Worm (Caenorhabditis elegans) whole organism, young adult: ENCODE data around the gene myrf-1.
"Not testable (repeated sequence)": the region's sequence is repeated elsewhere in the genome, so short reads cannot be mapped to it uniquely, and the experiment has no call there.

ENCODE experiments used
- B0019.2 ChIP-seq: fragments of 200-800 bp; sonication (Bioruptor generic); conservative IDR thresholded peaks from 2 replicates; pipeline ENCODE4 v1.3.6; 2022; ENCODE audit warnings: missing genetic modification reagents, missing genetic modification characterization, missing compliant biosample characterization
- B0261.1 ChIP-seq: sonication (generic microtip); optimal IDR thresholded peaks from 2 replicates; lab custom pipeline; 2016; ENCODE audit warnings: mild to moderate bottlenecking, missing genetic modification characterization, moderate library complexity, missing compliant biosample characterization
- F22D6.2 ChIP-seq: sonication (generic microtip); optimal IDR thresholded peaks from 2 replicates; lab custom pipeline; 2016; ENCODE audit warnings: mild to moderate bottlenecking, missing genetic modification characterization, missing compliant biosample characterization
- F57C9.4 ChIP-seq: sonication (generic microtip); optimal IDR thresholded peaks from 2 replicates; lab custom pipeline; 2017; ENCODE audit warnings: mild to moderate bottlenecking, missing genetic modification characterization, missing compliant biosample characterization
- Y53F4B.3 ChIP-seq: fragments of 200-800 bp; sonication (Bioruptor generic); IDR thresholded peaks from 2 replicates; pipeline ENCODE4 v1.3.6; 2022; ENCODE audit warnings: missing genetic modification reagents, missing genetic modification characterization, missing compliant biosample characterization
- ZK185.1 ChIP-seq: sonication (generic microtip); optimal IDR thresholded peaks from 2 replicates; lab custom pipeline; 2016; ENCODE audit warnings: mild to moderate bottlenecking, missing genetic modification characterization, missing compliant biosample characterization; ENCODE audit not compliant: poor library complexity, severe bottlenecking
- aptf-3 ChIP-seq: fragments of 200-800 bp; sonication (Bioruptor generic); IDR thresholded peaks from 2 replicates; pipeline ENCODE4 v1.3.6; 2022; ENCODE audit warnings: missing genetic modification characterization, missing compliant biosample characterization
- atf-7 ChIP-seq: sonication (generic microtip); optimal IDR thresholded peaks from 2 replicates; lab custom pipeline; 2017; ENCODE audit warnings: mild to moderate bottlenecking, missing genetic modification characterization, missing compliant biosample characterization
- attf-6 ChIP-seq: fragments of 200-800 bp; sonication (Bioruptor generic); IDR thresholded peaks from 2 replicates; pipeline ENCODE4 v1.3.6; 2022; ENCODE audit warnings: missing genetic modification reagents, missing genetic modification characterization, missing compliant biosample characterization
- bed-1 ChIP-seq: fragments of 200-800 bp; sonication (Bioruptor generic); IDR thresholded peaks from 2 replicates; pipeline ENCODE4 v1.3.6; 2022; ENCODE audit warnings: missing genetic modification reagents, missing genetic modification characterization, missing compliant biosample characterization
- bed-2 ChIP-seq: fragments of 200-800 bp; sonication (Bioruptor generic); IDR thresholded peaks from 2 replicates; pipeline ENCODE4 v1.3.6; 2022; ENCODE audit warnings: missing genetic modification reagents, missing genetic modification characterization, missing compliant biosample characterization
- cebp-1 ChIP-seq, 2 experiments: fragments of 200-800 bp in 1 of 2; sonication (Bioruptor generic) in 1 of 2; sonication (generic microtip) in 1 of 2; IDR thresholded peaks in 1 of 2; optimal IDR thresholded peaks in 1 of 2; 2 replicates each; pipeline versions ENCODE4 v1.3.6 to Lab custom; 2017 to 2022; ENCODE audit warnings: missing compliant biosample characterization in 2 of 2, missing genetic modification characterization in 2 of 2, mild to moderate bottlenecking in 1 of 2, missing genetic modification reagents in 1 of 2, moderate library complexity in 1 of 2
- cebp-2 ChIP-seq: fragments of 200-800 bp; sonication (Bioruptor generic); IDR thresholded peaks from 2 replicates; pipeline ENCODE4 v1.3.6; 2022; ENCODE audit warnings: missing genetic modification characterization, missing compliant biosample characterization
- ceh-100 ChIP-seq: fragments of 200-800 bp; sonication (Bioruptor generic); IDR thresholded peaks from 2 replicates; pipeline ENCODE4 v1.3.6; 2022; ENCODE audit warnings: missing genetic modification reagents, missing genetic modification characterization, missing compliant biosample characterization
- die-1 ChIP-seq: sonication (generic microtip); optimal IDR thresholded peaks from 2 replicates; lab custom pipeline; 2016; ENCODE audit warnings: missing genotype, mild to moderate bottlenecking, missing genetic modification characterization, missing compliant biosample characterization
- dox-1 ChIP-seq: fragments of 200-800 bp; sonication (Bioruptor generic); IDR thresholded peaks from 2 replicates; pipeline ENCODE4 v1.3.6; 2022; ENCODE audit warnings: missing genetic modification reagents, missing genetic modification characterization, missing compliant biosample characterization
- efl-1 ChIP-seq: fragments of 150-350 bp; optimal IDR thresholded peaks from 2 replicates; lab custom pipeline; 2014; ENCODE audit warnings: missing biosample characterization, missing genetic modification reagents, missing genetic modification characterization
- egl-44 ChIP-seq: fragments of 200-800 bp; sonication (Bioruptor generic); IDR thresholded peaks from 2 replicates; pipeline ENCODE4 v1.3.6; 2022; ENCODE audit warnings: missing genetic modification reagents, missing genetic modification characterization, missing compliant biosample characterization
- egrh-3 ChIP-seq: fragments of 200-800 bp; sonication (Bioruptor generic); IDR thresholded peaks from 2 replicates; pipeline ENCODE4 v1.3.6; 2022; ENCODE audit warnings: missing genetic modification reagents, missing genetic modification characterization, missing compliant biosample characterization
- fkh-3 ChIP-seq: sonication (generic microtip); optimal IDR thresholded peaks from 2 replicates; lab custom pipeline; 2016; ENCODE audit warnings: mild to moderate bottlenecking, missing genetic modification characterization, missing compliant biosample characterization
- madf-10 ChIP-seq: sonication (generic microtip); optimal IDR thresholded peaks from 2 replicates; lab custom pipeline; 2016; ENCODE audit warnings: mild to moderate bottlenecking, missing genetic modification characterization, missing compliant biosample characterization
- madf-8 ChIP-seq: fragments of 200-800 bp; sonication (Bioruptor generic); conservative IDR thresholded peaks from 2 replicates; pipeline ENCODE4 v1.3.6; 2022; ENCODE audit warnings: missing genetic modification reagents, missing genetic modification characterization, missing compliant biosample characterization
- mcd-1 ChIP-seq: fragments of 200-800 bp; sonication (Bioruptor generic); IDR thresholded peaks from 2 replicates; pipeline ENCODE4 v1.3.6; 2022; ENCODE audit warnings: missing genetic modification reagents, missing genetic modification characterization, missing compliant biosample characterization
- nfya-1 ChIP-seq: sonication (generic microtip); optimal IDR thresholded peaks from 2 replicates; lab custom pipeline; 2017; ENCODE audit warnings: antibody characterized with exemption, missing compliant biosample characterization, missing genetic modification characterization, borderline replicate concordance; ENCODE audit not compliant: insufficient read depth
- nfya-2 ChIP-seq: fragments of 200-800 bp; sonication (Bioruptor generic); IDR thresholded peaks from 2 replicates; pipeline ENCODE4 v1.3.6; 2022; ENCODE audit warnings: missing genetic modification reagents, missing genetic modification characterization, missing compliant biosample characterization
- nfyb-1 ChIP-seq: fragments of 200-800 bp; sonication (Bioruptor generic); IDR thresholded peaks from 2 replicates; pipeline ENCODE4 v1.3.6; 2022; ENCODE audit warnings: missing genetic modification reagents, missing genetic modification characterization, missing compliant biosample characterization
- nhr-27 ChIP-seq: fragments of 200-800 bp; sonication (Bioruptor generic); optimal IDR thresholded peaks from 2 replicates; lab custom pipeline; 2018; ENCODE audit warnings: mild to moderate bottlenecking, missing genetic modification characterization, moderate library complexity, missing compliant biosample characterization
- nhr-80 ChIP-seq: sonication (generic microtip); optimal IDR thresholded peaks from 2 replicates; lab custom pipeline; 2016; ENCODE audit warnings: missing genetic modification characterization, missing compliant biosample characterization
- rec-8 ChIP-seq, 2 experiments: sonication (generic microtip); optimal IDR thresholded peaks; 2 replicates each; lab custom pipeline; 2016; ENCODE audit warnings: mild to moderate bottlenecking in 2 of 2, missing genetic modification characterization in 2 of 2, missing genetic modification reagents in 2 of 2, missing genotype in 2 of 2, missing biosample characterization in 1 of 2, missing compliant biosample characterization in 1 of 2, moderate library complexity in 1 of 2
- repo-1 ChIP-seq: sonication (generic microtip); optimal IDR thresholded peaks from 2 replicates; lab custom pipeline; 2017; ENCODE audit warnings: mild to moderate bottlenecking, missing genetic modification characterization, missing compliant biosample characterization
- rpc-1 ChIP-seq, 2 experiments: fragments of 150-350 bp in 1 of 2; sonication (generic microtip) in 1 of 2; optimal IDR thresholded peaks; 2 replicates each; lab custom pipeline; 2014 to 2018; ENCODE audit warnings: missing biosample characterization in 1 of 2, missing genetic modification characterization in 1 of 2, missing genetic modification reagents in 1 of 2, missing genotype in 1 of 2
- somi-1 ChIP-seq: fragments of 200-800 bp; sonication (Bioruptor generic); optimal IDR thresholded peaks from 2 replicates; lab custom pipeline; 2018; ENCODE audit warnings: mild to moderate bottlenecking, missing genetic modification characterization, missing compliant biosample characterization
- sptf-2 ChIP-seq: fragments of 200-800 bp; sonication (Bioruptor generic); optimal IDR thresholded peaks from 2 replicates; lab custom pipeline; 2018; ENCODE audit warnings: mild to moderate bottlenecking, missing genetic modification characterization, missing compliant biosample characterization
- tbp1 ChIP-seq: fragments of 200-800 bp; sonication (Bioruptor generic); optimal IDR thresholded peaks from 2 replicates; lab custom pipeline; 2018; ENCODE audit warnings: mild to moderate bottlenecking, missing genetic modification characterization, missing compliant biosample characterization
- xnd-1 ChIP-seq: sonication (generic microtip); optimal IDR thresholded peaks from 2 replicates; lab custom pipeline; 2016; ENCODE audit warnings: missing genotype, missing genetic modification reagents, missing genetic modification characterization, missing compliant biosample characterization
- zfh-2 ChIP-seq: fragments of 200-800 bp; sonication (Bioruptor generic); conservative IDR thresholded peaks from 2 replicates; pipeline ENCODE4 v1.3.6; 2022; ENCODE audit warnings: missing genetic modification reagents, missing genetic modification characterization, missing compliant biosample characterization
- ztf-18 ChIP-seq: sonication (generic microtip); optimal IDR thresholded peaks from 2 replicates; lab custom pipeline; 2016; ENCODE audit warnings: missing genotype, mild to moderate bottlenecking, missing genetic modification characterization, missing compliant biosample characterization
- ztf-25 ChIP-seq: fragments of 200-800 bp; sonication (Bioruptor generic); IDR thresholded peaks from 2 replicates; pipeline ENCODE4 v1.3.6; 2022; ENCODE audit warnings: missing genetic modification reagents, missing genetic modification characterization, missing compliant biosample characterization
- ztf-6 ChIP-seq: fragments of 200-800 bp; sonication (Bioruptor generic); IDR thresholded peaks from 2 replicates; pipeline ENCODE4 v1.3.6; 2022; ENCODE audit warnings: missing genetic modification reagents, missing genetic modification characterization, missing compliant biosample characterization

Gene myrf-1

DNA sequence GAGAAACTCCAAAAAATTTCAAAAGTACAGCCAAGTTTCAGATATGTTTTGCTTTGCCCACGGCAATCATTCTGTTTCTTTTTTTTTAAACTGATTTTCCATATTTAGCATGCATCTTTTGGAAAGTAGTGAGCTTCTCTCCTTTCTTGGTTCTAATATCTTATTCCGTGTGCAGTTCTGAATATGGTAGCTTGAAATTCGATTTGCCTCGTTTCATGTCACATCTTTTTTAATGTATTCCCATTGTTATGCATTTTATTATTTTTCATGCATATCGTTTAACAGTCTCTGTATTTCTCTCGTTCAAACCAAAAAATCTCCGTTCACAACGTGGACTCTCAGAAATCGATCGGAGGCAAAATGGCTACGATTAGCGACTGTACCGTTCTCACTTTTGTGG is 7.9 kb downstream of the myrf-1 start, which contains the start of gene ZK666.14:
Gene ZK666.14 (plus strand): TSS at position 301 of the 400 bp plus-strand sequence.
- TF ChIP-seq ztf-18 (no peak), ztf-25 (GFP tag; lab: Robert Waterston, UW) (no peak), ceh-100 (GFP tag; lab: Robert Waterston, UW) (no peak), cebp-1 (GFP tag; IDR thresholded peaks at IDR 0.05; lab: Robert Waterston, UW) (no peak), cebp-1 (tag; optimal IDR thresholded peaks at IDR 0.05; lab: Kevin White, UChicago) (no peak), mcd-1 (GFP tag; lab: Robert Waterston, UW) (no peak)

DNA sequence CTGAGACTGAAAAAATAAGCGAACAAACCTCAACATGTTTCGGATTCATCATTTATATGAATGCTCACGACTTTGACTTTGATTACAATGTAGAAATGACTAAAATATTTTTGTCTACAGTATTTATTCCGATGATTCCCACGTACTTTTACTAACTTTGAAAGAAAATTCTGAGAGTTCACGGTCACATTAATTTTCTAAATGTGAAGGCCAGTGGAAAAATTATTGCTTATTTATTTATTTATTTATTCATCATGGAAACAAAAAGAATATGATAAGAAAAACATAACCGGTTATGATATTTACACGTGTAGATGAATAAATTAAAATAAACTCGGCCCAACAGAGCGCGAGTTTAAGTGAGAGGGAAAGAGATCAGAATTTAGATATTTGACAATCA is 9.3 kb downstream of the myrf-1 start, which contains the start of gene ZK666.8:
Gene ZK666.8 (minus strand): TSS at position 101 of the 400 bp plus-strand sequence.
- TF ChIP-seq fkh-3; sptf-2; rec-8 (tag; optimal IDR thresholded peaks at IDR 0.05; lab: Kevin White, UChicago): not testable (repeated sequence)

DNA sequence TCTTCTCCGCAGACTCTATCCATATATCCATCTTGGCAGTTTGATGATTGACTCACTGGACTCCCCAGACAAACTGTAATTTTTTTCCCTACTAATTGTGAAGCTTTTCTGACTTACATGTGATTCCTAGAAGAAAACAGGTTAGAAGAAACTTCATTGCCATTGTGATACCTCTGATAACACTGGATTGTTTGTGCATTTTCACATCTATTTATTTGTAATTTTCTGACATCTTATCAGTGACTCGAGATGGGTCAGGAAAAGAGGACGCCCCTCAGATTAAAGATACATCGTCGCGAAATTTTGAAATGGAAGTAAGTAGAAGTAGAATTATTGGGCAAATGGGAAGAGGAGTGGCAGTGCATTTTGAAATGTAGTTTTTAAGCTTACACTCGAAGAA is 12.0 kb downstream of the myrf-1 start, which contains the start of gene clec-61:
Gene clec-61 (minus strand): TSS at position 209 of the 400 bp plus-strand sequence.
- TF ChIP-seq dox-1 (GFP tag; lab: Robert Waterston, UW) (no peak), madf-10 (tag; lab: Kevin White, UChicago) (no peak), F57C9.4 (no peak), B0019.2 (GFP tag; lab: Robert Waterston, UW) (no peak)

DNA sequence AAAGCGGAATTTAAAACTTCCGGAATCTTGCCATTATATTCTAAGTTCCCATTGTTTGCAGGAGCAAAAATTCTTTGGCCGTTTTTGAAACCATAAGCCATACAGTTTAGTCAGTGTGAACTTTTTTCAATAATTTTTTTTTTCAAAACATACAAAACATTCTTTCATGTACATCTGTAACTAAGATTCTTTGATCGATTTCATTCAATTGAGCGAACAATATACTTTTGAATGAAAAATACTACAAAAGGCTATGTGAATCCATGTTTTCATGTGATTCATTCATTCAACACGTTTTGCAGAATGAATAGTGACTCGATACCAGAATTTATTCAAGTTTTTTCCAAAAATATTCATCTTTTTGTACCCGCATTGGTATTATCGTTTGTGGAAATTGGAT is 15.6 kb downstream of the myrf-1 start, which contains the start of gene ZK666.15:
Gene ZK666.15 (plus strand): TSS at position 301 of the 400 bp plus-strand sequence.
- TF ChIP-seq B0019.2 (GFP tag; lab: Robert Waterston, UW), result no peak
- no peak for TF ChIP-seq egrh-3 (GFP tag; lab: Robert Waterston, UW)
- TF ChIP-seq F22D6.2, result no peak
- TF ChIP-seq tbp1 (GFP tag; lab: Kevin White, UChicago), result no peak
- no peak for TF ChIP-seq egl-44 (GFP tag; lab: Robert Waterston, UW)
- TF ChIP-seq madf-8 (GFP tag; lab: Robert Waterston, UW), result no peak
- TF ChIP-seq B0261.1 (tag; lab: Kevin White, UChicago), result no peak
- no peak for TF ChIP-seq efl-1 (GFP tag; lab: Kevin White, UChicago)
- TF ChIP-seq Y53F4B.3, result no peak
- TF ChIP-seq bed-1 (GFP tag; lab: Robert Waterston, UW), result no peak
- no peak for TF ChIP-seq madf-10 (tag; lab: Kevin White, UChicago)
- TF ChIP-seq nfya-2 (GFP tag; lab: Robert Waterston, UW), result no peak
- no peak for TF ChIP-seq dox-1 (GFP tag; lab: Robert Waterston, UW)
- TF ChIP-seq die-1 (tag; lab: Kevin White, UChicago), result no peak
- TF ChIP-seq zfh-2 (GFP tag; lab: Robert Waterston, UW), result no peak
- no peak for TF ChIP-seq xnd-1
- no peak for TF ChIP-seq attf-6 (GFP tag; lab: Robert Waterston, UW)

DNA sequence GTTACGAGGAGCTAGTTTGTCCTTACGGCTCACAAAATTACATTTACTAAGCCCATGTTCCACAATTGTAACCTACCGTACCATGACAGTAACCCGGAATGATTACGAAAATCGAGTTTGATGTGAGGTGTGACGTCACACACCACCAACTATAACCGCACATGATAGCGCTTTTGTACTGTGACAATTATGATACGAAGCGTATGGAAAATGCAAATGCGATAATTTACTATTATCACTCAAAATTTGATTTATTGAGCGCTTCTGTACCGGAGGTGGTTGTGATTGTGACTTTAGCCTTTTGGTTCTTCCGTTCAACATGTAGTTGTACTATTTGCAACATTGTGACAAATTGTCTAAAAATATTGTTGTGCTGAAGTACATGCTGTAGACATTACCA is 16.7 kb downstream of the myrf-1 start:
- TF ChIP-seq sptf-2 (no peak), nhr-80 (tag; lab: Kevin White, UChicago) (peak; percentile 18)

DNA sequence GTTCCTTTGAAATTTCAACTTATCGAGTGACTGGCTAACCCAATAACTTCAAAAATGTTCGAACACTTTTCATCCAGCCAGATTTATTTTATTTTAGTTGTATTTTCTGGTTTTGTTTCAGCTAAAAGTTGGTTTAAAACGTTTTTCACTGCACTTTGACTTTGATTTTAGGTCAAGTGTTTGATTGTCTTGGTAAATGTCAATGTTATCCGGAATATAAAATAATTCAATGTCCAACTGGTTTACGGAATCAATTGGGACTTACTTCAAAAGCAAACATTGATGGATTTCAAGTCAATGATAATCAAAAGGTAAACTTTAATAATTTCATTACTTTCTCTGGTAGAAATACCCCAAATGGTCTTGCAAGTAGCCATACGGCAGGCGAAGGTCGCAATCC is 18.5 kb downstream of the myrf-1 start:
- no peak for TF ChIP-seq Y53F4B.3
- TF ChIP-seq efl-1 (GFP tag; lab: Kevin White, UChicago), result no peak
- TF ChIP-seq ZK185.1 (tag; lab: Kevin White, UChicago), result no peak
- no peak for TF ChIP-seq nfya-1 (tag; lab: Kevin White, UChicago)
- TF ChIP-seq rpc-1 (optimal IDR thresholded peaks at IDR 0.05; lab: Kevin White, UChicago), result no peak
- TF ChIP-seq rpc-1 (tag; optimal IDR thresholded peaks at IDR 0.05; lab: Kevin White, UChicago), result no peak
- TF ChIP-seq nhr-27, result no peak
- TF ChIP-seq repo-1 (tag; lab: Kevin White, UChicago), result no peak
- no peak for TF ChIP-seq nfyb-1 (GFP tag; lab: Robert Waterston, UW)
- TF ChIP-seq bed-2, result no peak
- no peak for TF ChIP-seq cebp-2 (GFP tag; lab: Robert Waterston, UW)
- TF ChIP-seq ztf-6 (GFP tag; lab: Robert Waterston, UW), result no peak
- TF ChIP-seq B0019.2 (GFP tag; lab: Robert Waterston, UW), result no peak
- TF ChIP-seq somi-1 (GFP tag; lab: Kevin White, UChicago), result no peak
- no peak for TF ChIP-seq atf-7 (tag; lab: Kevin White, UChicago)
- TF ChIP-seq aptf-3 (GFP tag; lab: Robert Waterston, UW), result no peak
- TF ChIP-seq attf-6 (GFP tag; lab: Robert Waterston, UW), result no peak
- TF ChIP-seq, all 124 proteins: peak for 0
